Fruit fly (Drosophila melanogaster) whole organism, pupa: Measurements from ENCODE around the gene sowah.

Experiments
- CG32121 ChIP-seq: fragments of 200-800 bp; sonication (Bioruptor generic); IDR thresholded peaks from 2 replicates; pipeline ENCODE4 v1.3.6; 2022; ENCODE audit warnings: missing biosample characterization, missing genetic modification characterization
- CG34367 ChIP-seq: fragments of 200-800 bp; sonication (Bioruptor generic); optimal IDR thresholded peaks from 2 replicates; lab custom pipeline; 2018; ENCODE audit warnings: missing biosample characterization, mild to moderate bottlenecking, missing genetic modification characterization
- CG4496 ChIP-seq: fragments of 200-800 bp; sonication (Bioruptor generic); IDR thresholded peaks from 3 replicates; pipeline ENCODE4 v1.3.6; 2022; ENCODE audit warnings: missing biosample characterization, missing genetic modification characterization
- CG8301 ChIP-seq: fragments of 200-800 bp; sonication (Bioruptor generic); optimal IDR thresholded peaks from 2 replicates; lab custom pipeline; 2018; ENCODE audit warnings: missing biosample characterization, mild to moderate bottlenecking, missing genetic modification characterization
- D1 ChIP-seq: fragments of 200-800 bp; sonication (Bioruptor generic); optimal IDR thresholded peaks from 2 replicates; lab custom pipeline; 2018; ENCODE audit warnings: missing biosample characterization, mild to moderate bottlenecking, missing genetic modification characterization, moderate library complexity
- fd96Ca ChIP-seq: fragments of 200-800 bp; sonication (Bioruptor generic); IDR thresholded peaks from 3 replicates; pipeline ENCODE4 v1.3.6; 2022; ENCODE audit warnings: missing biosample characterization, missing genetic modification characterization

DNA sequence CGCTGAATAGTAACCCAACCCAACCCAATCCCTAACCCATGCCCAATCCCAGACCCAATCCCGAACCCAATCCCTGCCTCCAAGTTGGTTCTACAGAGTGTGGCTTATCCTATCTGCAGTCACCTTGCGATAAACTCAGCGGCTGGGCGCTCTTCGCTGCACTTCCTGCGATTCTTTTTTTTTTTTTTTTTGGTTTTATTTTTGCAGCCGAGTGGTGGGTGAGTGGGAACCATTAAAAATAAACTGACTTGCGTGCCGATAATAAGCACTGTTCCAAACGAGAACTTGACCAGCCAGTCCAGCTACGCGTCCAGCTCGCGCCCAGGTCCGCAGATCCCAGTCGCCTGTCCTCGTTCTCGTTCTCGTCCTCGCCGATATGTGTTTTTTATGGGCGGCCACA, 42.7 kb upstream of the sowah start:
- TF ChIP-seq D1 (tag; lab: Kevin White, UChicago): no peak
- no peak for TF ChIP-seq fd96Ca
- peak; percentile 38 for TF ChIP-seq CG34367
- no peak for TF ChIP-seq CG4496
- no peak for TF ChIP-seq CG8301 (tag; lab: Kevin White, UChicago)
- TF ChIP-seq CG32121 (GFP tag; lab: Robert Waterston, UW): no peak
